Worm (Caenorhabditis elegans) whole organism, L1 larva: ENCODE data around the gene ptr-16.

Source experiments
- C04F5.9 ChIP-seq: sonication (generic microtip); optimal IDR thresholded peaks from 2 replicates; lab custom pipeline; 2016; ENCODE audit warnings: missing genetic modification characterization, missing compliant biosample characterization
- C34B4.2 ChIP-seq: sonication (generic microtip); optimal IDR thresholded peaks from 2 replicates; lab custom pipeline; 2017; ENCODE audit warnings: mild to moderate bottlenecking, missing genetic modification characterization, missing compliant biosample characterization
- F16B12.6 ChIP-seq: fragments of 150-350 bp; optimal IDR thresholded peaks from 2 replicates; lab custom pipeline; 2014; ENCODE audit warnings: missing biosample characterization, missing genetic modification characterization
- Y116A8C.19 ChIP-seq: sonication (generic microtip); optimal IDR thresholded peaks from 2 replicates; lab custom pipeline; 2016; ENCODE audit warnings: missing compliant biosample characterization, missing genetic modification characterization, borderline replicate concordance
- blmp-1 ChIP-seq: fragments of 150-350 bp; optimal IDR thresholded peaks from 2 replicates; lab custom pipeline; 2014; ENCODE audit warnings: missing biosample characterization, missing genetic modification characterization
- ceh-8 ChIP-seq: fragments of 200-800 bp; sonication (Bioruptor generic); optimal IDR thresholded peaks from 2 replicates; lab custom pipeline; 2018; ENCODE audit warnings: mild to moderate bottlenecking, missing genetic modification characterization, moderate library complexity, missing compliant biosample characterization
- ceh-88 ChIP-seq: fragments of 200-800 bp; sonication (Bioruptor generic); IDR thresholded peaks from 2 replicates; pipeline ENCODE4 v1.3.6; 2022; ENCODE audit warnings: missing genetic modification characterization, missing compliant biosample characterization
- ces-1 ChIP-seq: fragments of 150-350 bp; optimal IDR thresholded peaks from 2 replicates; lab custom pipeline; 2014; ENCODE audit warnings: missing biosample characterization, missing genetic modification reagents, missing genetic modification characterization
- dpl-1 ChIP-seq, 3 experiments: fragments of 150-350 bp in 2 of 3; sonication (generic microtip) in 1 of 3; optimal IDR thresholded peaks; 2 replicates each; lab custom pipeline; 2014 to 2017; ENCODE audit warnings: missing biosample characterization in 3 of 3, missing genetic modification characterization in 3 of 3, missing genetic modification reagents in 3 of 3
- dsc-1 ChIP-seq: sonication (generic microtip); optimal IDR thresholded peaks from 2 replicates; lab custom pipeline; 2016; ENCODE audit warnings: mild to moderate bottlenecking, missing genetic modification characterization, missing compliant biosample characterization
- efl-1 ChIP-seq, 4 experiments: fragments of 150-350 bp; optimal IDR thresholded peaks in 3 of 4; peaks in 1 of 4; 1 replicate in 1 of 4; 2 replicates in 3 of 4; lab custom pipeline; 2014; ENCODE audit warnings: missing biosample characterization in 2 of 4, missing genetic modification characterization in 2 of 4, missing genetic modification reagents in 2 of 4
- efl-3 ChIP-seq: fragments of 200-800 bp; sonication (Bioruptor generic); optimal IDR thresholded peaks from 2 replicates; lab custom pipeline; 2018; ENCODE audit warnings: mild to moderate bottlenecking, missing genetic modification characterization, missing compliant biosample characterization
- egl-13 ChIP-seq: sonication (generic microtip); optimal IDR thresholded peaks from 2 replicates; lab custom pipeline; 2016; ENCODE audit warnings: missing genotype, missing genetic modification reagents, missing genetic modification characterization, missing compliant biosample characterization
- fkh-4 ChIP-seq: sonication (generic microtip); optimal IDR thresholded peaks from 2 replicates; lab custom pipeline; 2016; ENCODE audit warnings: missing compliant biosample characterization, missing genetic modification characterization, borderline replicate concordance
- fos-1 ChIP-seq: fragments of 150-350 bp; optimal IDR thresholded peaks from 2 replicates; lab custom pipeline; 2014; ENCODE audit warnings: missing biosample characterization, missing genetic modification characterization
- grh-1 ChIP-seq: fragments of 200-800 bp; sonication (Bioruptor generic); IDR thresholded peaks from 2 replicates; pipeline ENCODE4 v1.3.6; 2022; ENCODE audit warnings: missing genetic modification reagents, missing genetic modification characterization, missing compliant biosample characterization
- isw-1 ChIP-seq: fragments of 200-800 bp; sonication (Bioruptor generic); IDR thresholded peaks from 2 replicates; pipeline ENCODE4 v1.3.6; 2022; ENCODE audit warnings: missing genetic modification characterization, missing compliant biosample characterization
- lin-13 ChIP-seq: fragments of 150-350 bp; optimal IDR thresholded peaks from 2 replicates; lab custom pipeline; 2014; ENCODE audit warnings: missing biosample characterization, missing genetic modification reagents, missing genetic modification characterization
- lin-15B ChIP-seq: fragments of 150-350 bp; sonication (generic microtip); optimal IDR thresholded peaks from 3 replicates; lab custom pipeline; 2014; ENCODE audit warnings: missing biosample characterization, missing genetic modification characterization
- lin-35 ChIP-seq, 2 experiments: fragments of 150-350 bp; optimal IDR thresholded peaks; 2 replicates each; lab custom pipeline; 2014; ENCODE audit warnings: missing biosample characterization in 2 of 2, missing genetic modification characterization in 2 of 2, missing genetic modification reagents in 2 of 2
- lsy-2 ChIP-seq, 2 experiments: fragments of 150-350 bp; optimal IDR thresholded peaks; 2 replicates each; lab custom pipeline; 2014; ENCODE audit warnings: missing biosample characterization in 2 of 2, missing genetic modification characterization in 2 of 2
- mab-9 ChIP-seq: fragments of 200-800 bp; sonication (Bioruptor generic); IDR thresholded peaks from 2 replicates; pipeline ENCODE4 v1.3.6; 2022; ENCODE audit warnings: missing genetic modification reagents, missing genetic modification characterization, missing compliant biosample characterization
- nhr-11 ChIP-seq: fragments of 150-350 bp; optimal IDR thresholded peaks from 2 replicates; lab custom pipeline; 2014; ENCODE audit warnings: missing biosample characterization, missing genetic modification characterization
- nhr-19 ChIP-seq: fragments of 200-800 bp; sonication (Bioruptor generic); conservative IDR thresholded peaks from 2 replicates; pipeline ENCODE4 v1.3.6; 2022; ENCODE audit warnings: missing genetic modification characterization, missing compliant biosample characterization
- nhr-20 ChIP-seq: sonication (generic microtip); optimal IDR thresholded peaks from 2 replicates; lab custom pipeline; 2016; ENCODE audit warnings: mild to moderate bottlenecking, missing genetic modification characterization, missing compliant biosample characterization
- nhr-28 ChIP-seq: fragments of 150-350 bp; optimal IDR thresholded peaks from 2 replicates; lab custom pipeline; 2014; ENCODE audit warnings: missing biosample characterization, missing genetic modification characterization
- nhr-47 ChIP-seq: sonication (generic microtip); optimal IDR thresholded peaks from 2 replicates; lab custom pipeline; 2016; ENCODE audit warnings: mild to moderate bottlenecking, missing genetic modification characterization, moderate library complexity, missing compliant biosample characterization
- nhr-71 ChIP-seq: sonication (generic microtip); optimal IDR thresholded peaks from 2 replicates; lab custom pipeline; 2016; ENCODE audit warnings: mild to moderate bottlenecking, missing genetic modification characterization, moderate library complexity, missing compliant biosample characterization
- nhr-76 ChIP-seq: sonication (generic microtip); optimal IDR thresholded peaks from 2 replicates; lab custom pipeline; 2017; ENCODE audit warnings: missing biosample characterization, missing genetic modification characterization
- nhr-77 ChIP-seq: fragments of 150-350 bp; optimal IDR thresholded peaks from 2 replicates; lab custom pipeline; 2014; ENCODE audit warnings: missing biosample characterization, missing genetic modification characterization
- nhr-85 ChIP-seq: sonication (generic microtip); peaks from one replicate; lab custom pipeline; 2016; ENCODE audit warnings: missing genetic modification characterization, inconsistent platforms, missing compliant biosample characterization
- nhr-90 ChIP-seq: sonication (generic microtip); optimal IDR thresholded peaks from 2 replicates; lab custom pipeline; 2016; ENCODE audit warnings: mild to moderate bottlenecking, missing genetic modification characterization, missing compliant biosample characterization; ENCODE audit not compliant: poor library complexity
- pag-3 ChIP-seq: sonication (generic microtip); optimal IDR thresholded peaks from 2 replicates; lab custom pipeline; 2017; ENCODE audit warnings: missing genetic modification characterization, mild to moderate bottlenecking, missing compliant biosample characterization, antibody characterized with exemption, borderline replicate concordance; ENCODE audit not compliant: insufficient read depth
- rnt-1 ChIP-seq: sonication (generic microtip); optimal IDR thresholded peaks from 2 replicates; lab custom pipeline; 2016; ENCODE audit warnings: mild to moderate bottlenecking, missing genetic modification characterization, moderate library complexity, missing compliant biosample characterization
- skn-1 ChIP-seq: fragments of 150-350 bp; optimal IDR thresholded peaks from 2 replicates; lab custom pipeline; 2014; ENCODE audit warnings: missing biosample characterization, missing genetic modification characterization
- snpc-4 ChIP-seq: fragments of 150-350 bp; optimal IDR thresholded peaks from 2 replicates; lab custom pipeline; 2014; ENCODE audit warnings: missing biosample characterization, missing genetic modification characterization
- snu-23 ChIP-seq: sonication (generic microtip); optimal IDR thresholded peaks from 2 replicates; lab custom pipeline; 2016; ENCODE audit warnings: missing genetic modification characterization, missing compliant biosample characterization
- swsn-7 ChIP-seq: sonication (generic microtip); optimal IDR thresholded peaks from 2 replicates; lab custom pipeline; 2016; ENCODE audit warnings: missing genetic modification characterization, missing compliant biosample characterization
- tbx-2 ChIP-seq: sonication (generic microtip); optimal IDR thresholded peaks from 2 replicates; lab custom pipeline; 2016; ENCODE audit warnings: missing genetic modification characterization, missing compliant biosample characterization
- unc-30 ChIP-seq: sonication (generic microtip); optimal IDR thresholded peaks from 2 replicates; lab custom pipeline; 2017; ENCODE audit warnings: missing biosample characterization, missing genetic modification characterization
- xbp-1 ChIP-seq: sonication (generic microtip); optimal IDR thresholded peaks from 2 replicates; lab custom pipeline; 2016; ENCODE audit warnings: missing genetic modification characterization, missing compliant biosample characterization

The ptr-16 gene

ce11 chrV:1197064-1197724 lies 31.7 kb downstream of the ptr-16 start (continued):
- peak; percentile 59 for TF ChIP-seq tbx-2 (tag; lab: Kevin White, UChicago)
- TF ChIP-seq snu-23 (GFP tag; lab: Kevin White, UChicago) = peak; percentile 60
- TF ChIP-seq rnt-1 = peak; percentile 70
- TF ChIP-seq dsc-1 (tag; lab: Kevin White, UChicago) = peak; percentile 38
- TF ChIP-seq nhr-90 (tag; lab: Kevin White, UChicago) = peak; percentile 50

ce11 chrV:1199219-1199889 lies 33.8 kb downstream of the ptr-16 start, which contains the start of gene Y50D4A.6:
TSS of gene Y50D4A.6 (minus strand) at chrV:1199269.
- no peak for TF ChIP-seq nhr-71 (tag; lab: Kevin White, UChicago)
- TF ChIP-seq snpc-4 (tag; lab: Kevin White, UChicago) = peak; percentile 19
- no peak for TF ChIP-seq xbp-1 (tag; lab: Kevin White, UChicago)
- no peak for TF ChIP-seq nhr-20 (tag; lab: Kevin White, UChicago)
- peak; percentile 41 for TF ChIP-seq ceh-8 (GFP tag; lab: Kevin White, UChicago)

- TF ChIP-seq nhr-77 (no peak), nhr-90 (tag; lab: Kevin White, UChicago) (no peak), efl-1 (optimal IDR thresholded peaks at IDR 0.05; lab: Kevin White, UChicago) (peak in 1 of 2 experiments; percentile 58), efl-1 (GFP tag; optimal IDR thresholded peaks at IDR 0.05 in 1 of 2; lab: Kevin White, UChicago) (peak; percentile 61 to 94), skn-1 (tag; lab: Kevin White, UChicago) (no peak), nhr-71 (tag; lab: Kevin White, UChicago) (peak; percentile 23), snu-23 (GFP tag; lab: Kevin White, UChicago) (peak; percentile 27), pag-3 (tag; lab: Kevin White, UChicago) (no peak), fkh-4 (no peak), lin-35 (GFP tag; optimal IDR thresholded peaks at IDR 0.05; lab: Kevin White, UChicago) (peak; percentile 0 to 48), nhr-85 (tag; lab: Kevin White, UChicago) (peak; percentile 54), F16B12.6 (tag; lab: Kevin White, UChicago) (peak; percentile 72), dsc-1 (tag; lab: Kevin White, UChicago) (no peak), nhr-20 (tag; lab: Kevin White, UChicago) (peak; percentile 10), nhr-76 (tag; lab: Kevin White, UChicago) (no peak), fos-1 (tag; lab: Kevin White, UChicago) (no peak), lin-15B (tag; lab: Kevin White, UChicago) (peak; percentile 8), ces-1 (GFP tag; lab: Kevin White, UChicago) (no peak), C04F5.9 (tag; lab: Kevin White, UChicago) (no peak), unc-30 (tag; lab: Kevin White, UChicago) (no peak), lsy-2 (tag; optimal IDR thresholded peaks at IDR 0.05; lab: Kevin White, UChicago) (peak in 1 of 2 experiments; percentile 26), nhr-11 (tag; lab: Kevin White, UChicago) (no peak), nhr-19 (no peak), nhr-28 (tag; lab: Kevin White, UChicago) (no peak), blmp-1 (tag; lab: Kevin White, UChicago) (no peak), dpl-1 (GFP tag; optimal IDR thresholded peaks at IDR 0.05; lab: Kevin White, UChicago) (peak in 1 of 3 experiments; percentile 42), C34B4.2 (tag; lab: Kevin White, UChicago) (no peak), egl-13 (tag; lab: Kevin White, UChicago) (no peak), Y116A8C.19 (no peak)
These were observed 36.2 kb downstream of the ptr-16 start for ce11 chrV:1201717-1202116.

ce11 chrV:1206971-1207370 lies 41.5 kb downstream of the ptr-16 start, which contains the start of gene Y50D4A.5:
TSS of gene Y50D4A.5 (plus strand) at chrV:1207307.
- TF ChIP-seq efl-1 (optimal IDR thresholded peaks at IDR 0.05; lab: Kevin White, UChicago) = peak in 1 of 2 experiments; percentile 66
- TF ChIP-seq efl-1 (GFP tag; optimal IDR thresholded peaks at IDR 0.05 in 1 of 2; lab: Kevin White, UChicago) = peak; percentile 72 to 96
- peak; percentile 45 for TF ChIP-seq isw-1 (GFP tag; lab: Robert Waterston, UW)
- no peak for TF ChIP-seq ceh-8 (GFP tag; lab: Kevin White, UChicago)
- no peak for TF ChIP-seq mab-9 (GFP tag; lab: Robert Waterston, UW)
- TF ChIP-seq xbp-1 (tag; lab: Kevin White, UChicago) = peak; percentile 11
- TF ChIP-seq efl-3 (GFP tag; lab: Kevin White, UChicago) = no peak
- no peak for TF ChIP-seq fos-1 (tag; lab: Kevin White, UChicago)
- TF ChIP-seq nhr-47 (tag; lab: Kevin White, UChicago) = peak; percentile 47
- TF ChIP-seq F16B12.6 (tag; lab: Kevin White, UChicago) = peak; percentile 78
- peak; percentile 7 for TF ChIP-seq nhr-90 (tag; lab: Kevin White, UChicago)
- peak; percentile 46 to 75 (median 65) for TF ChIP-seq dpl-1 (GFP tag; optimal IDR thresholded peaks at IDR 0.05; lab: Kevin White, UChicago)
- TF ChIP-seq swsn-7 (tag; lab: Kevin White, UChicago) = peak; percentile 12
- TF ChIP-seq nhr-19 = peak; percentile 58
- TF ChIP-seq ceh-88 = 0 out of 2 replicates have a peak, but pooled peaks have one; percentile 9
- TF ChIP-seq lin-35 (GFP tag; optimal IDR thresholded peaks at IDR 0.05; lab: Kevin White, UChicago) = peak; percentile 24 to 80
- TF ChIP-seq nhr-20 (tag; lab: Kevin White, UChicago) = peak; percentile 14
- TF ChIP-seq dsc-1 (tag; lab: Kevin White, UChicago) = peak; percentile 31
- no peak for TF ChIP-seq grh-1 (GFP tag; lab: Robert Waterston, UW)
- peak in 1 of 2 experiments; percentile 53 for TF ChIP-seq lsy-2 (tag; optimal IDR thresholded peaks at IDR 0.05; lab: Kevin White, UChicago)
- no peak for TF ChIP-seq lin-13 (GFP tag; lab: Kevin White, UChicago)
